Fruit fly (Drosophila melanogaster) whole organism, adult: ENCODE measurements around the gene Ugt37A3.

Experiments used
- CG12768 ChIP-seq: fragments of 200-800 bp; sonication (Bioruptor generic); optimal IDR thresholded peaks from 2 replicates; lab custom pipeline; 2017; ENCODE audit warnings: missing biosample characterization, missing genetic modification characterization, mild to moderate bottlenecking, moderate library complexity, missing genetic modification reagents
- CG14711 ChIP-seq: fragments of 200-800 bp; sonication (Bioruptor generic); optimal IDR thresholded peaks from 2 replicates; lab custom pipeline; 2018; ENCODE audit warnings: missing biosample characterization, mild to moderate bottlenecking, missing genetic modification characterization, moderate library complexity
- CG33017 ChIP-seq: fragments of 200-800 bp; sonication (Bioruptor generic); optimal IDR thresholded peaks from 2 replicates; lab custom pipeline; 2018; ENCODE audit warnings: missing biosample characterization, mild to moderate bottlenecking, missing genetic modification characterization, moderate library complexity
- CG5204 ChIP-seq: fragments of 200-800 bp; sonication (Bioruptor generic); optimal IDR thresholded peaks from 2 replicates; lab custom pipeline; 2016; ENCODE audit warnings: missing biosample characterization, missing genetic modification characterization
- Hr96 ChIP-seq: fragments of 200-800 bp; sonication (Bioruptor generic); optimal IDR thresholded peaks from 2 replicates; lab custom pipeline; 2016; ENCODE audit warnings: missing biosample characterization, missing genetic modification characterization
- Mnt ChIP-seq: fragments of 200-800 bp; sonication (Bioruptor generic); optimal IDR thresholded peaks from 2 replicates; lab custom pipeline; 2016; ENCODE audit warnings: missing biosample characterization, mild to moderate bottlenecking, missing genetic modification characterization
- bab1 ChIP-seq: fragments of 200-800 bp; sonication (Bioruptor generic); optimal IDR thresholded peaks from 3 replicates; lab custom pipeline; 2019; ENCODE audit warnings: missing biosample characterization, mild to moderate bottlenecking, missing genetic modification characterization, moderate library complexity
- cic ChIP-seq: fragments of 200-800 bp; sonication (Bioruptor generic); optimal IDR thresholded peaks from 2 replicates; lab custom pipeline; 2017; ENCODE audit warnings: missing biosample characterization, mild to moderate bottlenecking, missing genetic modification characterization, moderate library complexity
- cnc ChIP-seq, 2 experiments: fragments of >200 bp; optimal IDR thresholded peaks; 2 replicates each; lab custom pipeline; 2017
- pad ChIP-seq: fragments of 200-800 bp; sonication (Bioruptor generic); optimal IDR thresholded peaks from 3 replicates; lab custom pipeline; 2017; ENCODE audit warnings: missing biosample characterization, missing genetic modification characterization, mild to moderate bottlenecking, moderate library complexity, missing genetic modification reagents

DNA sequence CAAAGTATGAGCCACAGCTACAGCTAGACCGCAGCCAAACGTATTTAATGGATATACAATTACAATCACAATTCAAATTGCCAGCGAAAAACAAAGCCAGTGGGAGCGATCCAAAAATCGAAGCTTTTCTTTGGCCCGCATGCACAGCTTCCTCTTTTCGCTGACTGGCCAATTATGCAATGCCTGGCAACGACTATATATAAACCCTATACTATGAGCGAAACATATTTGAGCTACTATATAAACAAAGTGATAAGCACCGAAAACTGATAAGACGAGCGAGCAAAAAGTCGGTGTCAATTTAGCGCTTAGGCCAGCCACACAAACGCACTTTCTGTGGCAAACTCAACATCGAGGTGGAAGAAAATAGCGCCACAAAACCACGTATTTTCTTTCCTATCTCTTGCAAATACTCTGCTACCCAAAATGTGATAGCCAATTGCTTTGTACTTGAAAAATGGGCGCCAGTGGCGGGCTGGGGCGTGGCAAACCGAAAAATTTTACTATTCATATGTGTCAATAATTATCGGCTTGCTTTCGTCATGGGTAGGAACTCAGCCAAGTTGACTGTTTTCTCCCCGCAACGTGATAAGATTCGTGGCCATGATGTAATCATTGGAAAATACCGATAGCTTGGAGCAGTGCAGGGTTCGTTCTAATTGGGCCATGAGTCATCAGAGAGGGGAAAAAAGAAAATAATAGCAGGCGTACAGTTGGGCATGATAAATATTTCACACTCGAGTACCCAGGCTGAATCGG, 43.7 kb downstream of the Ugt37A3 start:
- TF ChIP-seq CG5204 (GFP tag; lab: Kevin White, UChicago) = no peak
- TF ChIP-seq CG14711 (tag; lab: Kevin White, UChicago) = no peak
- TF ChIP-seq Hr96 (GFP tag; lab: Kevin White, UChicago) = no peak
- TF ChIP-seq Mnt (GFP tag; lab: Kevin White, UChicago) = no peak
- TF ChIP-seq CG12768 = no peak
- TF ChIP-seq pad (GFP tag; lab: Kevin White, UChicago) = no peak
- no peak for TF ChIP-seq cic
- no peak for TF ChIP-seq bab1 (GFP tag; lab: Kevin White, UChicago)
- no peak for TF ChIP-seq CG33017 (tag; lab: Kevin White, UChicago)
- TF ChIP-seq cnc (optimal IDR thresholded peaks at IDR 0.05; lab: Kevin White, UChicago) = no peak
